Fruit fly (Drosophila melanogaster): ENCODE results near the gene AdoR.
A peak's percentile ranks its signal among the peaks of the same experiment; 100 is the strongest.

AdoR gene

dm6 chr3R:30134063-30135047 is 15.1 kb downstream of the AdoR start, which contains the start of gene Tpi (continued):
- TF ChIP-seq CG34376 (GFP tag; optimal IDR thresholded peaks at IDR 0.05) (peak; percentile 1), CG30403 (GFP tag; optimal IDR thresholded peaks at IDR 0.05) (peak; percentile 33), D (optimal IDR thresholded peaks at IDR 0.05) (no peak), D (GFP tag; optimal IDR thresholded peaks at IDR 0.05) (no peak), dm (GFP tag; optimal IDR thresholded peaks at IDR 0.05) (no peak), dati (GFP tag; IDR thresholded peaks at IDR 0.05) (no peak), tgo (GFP tag; IDR thresholded peaks at IDR 0.05) (peak; percentile 34; the same call in 1 of the 3 replicates), CG14710 (tag; optimal IDR thresholded peaks at IDR 0.05) (no peak)

dm6 chr3R:30132295-30132694 is 17.1 kb downstream of the AdoR start, which contains the start of gene CG31029:
Gene CG31029, minus strand, starts transcription at chr3R:30132395.
- TF ChIP-seq sd (tag; optimal IDR thresholded peaks at IDR 0.05) (no peak), Lhr (GFP tag; optimal IDR thresholded peaks at IDR 0.05) (no peak)

- TF ChIP-seq CG2129 (GFP tag; IDR thresholded peaks at IDR 0.05; ENCODE audit: partially characterized antibody) (no peak), CG11696 (GFP tag; IDR thresholded peaks at IDR 0.05) (no peak), lbe (GFP tag; optimal IDR thresholded peaks at IDR 0.05) (no peak), nom (GFP tag; optimal IDR thresholded peaks at IDR 0.05) (no peak), CG3847 (GFP tag; IDR thresholded peaks at IDR 0.05) (no peak), Chrac-16 (GFP tag; optimal IDR thresholded peaks at IDR 0.05) (no peak), CG7987 (GFP tag; optimal IDR thresholded peaks at IDR 0.05) (no peak)
These were observed 20.4 kb downstream of the AdoR start, which contains the start of gene Ppi1 for dm6 chr3R:30129019-30129418. Gene Ppi1, minus strand, starts transcription at chr3R:30129119.

- TF ChIP-seq abd-A (tag; optimal IDR thresholded peaks at IDR 0.05) (no peak), zen (tag; optimal IDR thresholded peaks at IDR 0.05) (no peak), Deaf1 (tag; optimal IDR thresholded peaks at IDR 0.05) (no peak), Opbp (GFP tag; IDR thresholded peaks at IDR 0.05; ENCODE audit: partially characterized antibody) (no peak), lov (optimal IDR thresholded peaks at IDR 0.05) (no peak), lov (GFP tag; IDR thresholded peaks at IDR 0.05) (0 out of 3 replicates have a peak, but pooled peaks have one; percentile 38), crol (GFP tag; IDR thresholded peaks at IDR 0.05) (no peak), toy (GFP tag; IDR thresholded peaks at IDR 0.05) (no peak), slp2 (GFP tag; optimal IDR thresholded peaks at IDR 0.05) (no peak), zf30C (GFP tag; optimal IDR thresholded peaks at IDR 0.05) (no peak)
These were observed 24.8 kb downstream of the AdoR start, which contains the start of gene CG45073 for dm6 chr3R:30124635-30125034. Gene CG45073, minus strand, starts transcription at chr3R:30124735.

- TF ChIP-seq CG7839 (tag; optimal IDR thresholded peaks at IDR 0.05) (no peak), Ets65A (GFP tag) (peak; percentile 42), zfh1 (GFP tag; IDR thresholded peaks at IDR 0.05) (no peak)
These were observed 26.2 kb downstream of the AdoR start, which contains the start of gene CG45072 for dm6 chr3R:30123163-30123562. Gene CG45072, minus strand, starts transcription at chr3R:30123263.

dm6 chr3R:30121731-30122130 is 27.7 kb downstream of the AdoR start:
- TF ChIP-seq twi (tag; optimal IDR thresholded peaks at IDR 0.05) (no peak), CG10366 (GFP tag; IDR thresholded peaks at IDR 0.05) (no peak), CG6791 (GFP tag; IDR thresholded peaks at IDR 0.05; ENCODE audit: partially characterized antibody) (peak; percentile 60; the same call in 2 of the 3 replicates), grau (tag; optimal IDR thresholded peaks at IDR 0.05) (no peak), chinmo (GFP tag; IDR thresholded peaks at IDR 0.05; ENCODE audit: partially characterized antibody) (0 out of 4 replicates have a peak, but pooled peaks have one; percentile 46), CG18262 (tag; optimal IDR thresholded peaks at IDR 0.05) (no peak), pita (GFP tag; optimal IDR thresholded peaks at IDR 0.05) (peak; percentile 11), CG14965 (GFP tag; optimal IDR thresholded peaks at IDR 0.05; ENCODE audit: borderline replicate concordance) (no peak), Chrac-16 (GFP tag; optimal IDR thresholded peaks at IDR 0.05) (no peak), kah (GFP tag; optimal IDR thresholded peaks at IDR 0.05) (no peak), CTCF (GFP tag; optimal IDR thresholded peaks at IDR 0.05) (peak; percentile 50), CG6765 (GFP tag; optimal IDR thresholded peaks at IDR 0.05) (no peak), CG17361 (GFP tag; IDR thresholded peaks at IDR 0.05) (no peak)

Measured in whole organism, embryonic.